Worm (Caenorhabditis elegans): ENCODE results near the gene vps-24.

vps-24 gene

ce11 chrII:5032669-5033068 lies 38.9 kb downstream of the vps-24 start (continued):
- TF ChIP-seq nhr-41 (GFP tag; IDR thresholded peaks at IDR 0.05): peak; percentile 81
- no peak for TF ChIP-seq ceh-28 (tag; optimal IDR thresholded peaks at IDR 0.05)
- peak; percentile 60 for TF ChIP-seq nhr-6 (tag; optimal IDR thresholded peaks at IDR 0.05)
- peak; percentile 69 for TF ChIP-seq F49E8.2 (tag; optimal IDR thresholded peaks at IDR 0.05; ENCODE audit: borderline replicate concordance)
- no peak for TF ChIP-seq cey-2 (tag; optimal IDR thresholded peaks at IDR 0.05; ENCODE audit: borderline replicate concordance, insufficient read depth)
- TF ChIP-seq mes-2 (tag; optimal IDR thresholded peaks at IDR 0.05; ENCODE audit: poor library complexity, severe bottlenecking): peak; percentile 74
- TF ChIP-seq hlh-11 (tag; optimal IDR thresholded peaks at IDR 0.05): peak; percentile 55
- TF ChIP-seq skn-1 (tag; optimal IDR thresholded peaks at IDR 0.05): no peak
- peak; percentile 70; the same call in 1 of the 2 replicates for TF ChIP-seq lin-1 (GFP tag; IDR thresholded peaks at IDR 0.05)
- no peak for TF ChIP-seq ztf-11 (tag; optimal IDR thresholded peaks at IDR 0.05)
- TF ChIP-seq ZK337.2 (GFP tag; IDR thresholded peaks at IDR 0.05): no peak
- 0 out of 2 replicates have a peak, but pooled peaks have one; percentile 50 for TF ChIP-seq F44E2.7 (GFP tag; IDR thresholded peaks at IDR 0.05)
- peak; percentile 69; the same call in 1 of the 2 replicates for TF ChIP-seq zip-11 (GFP tag; IDR thresholded peaks at IDR 0.05)
- peak; percentile 19 for TF ChIP-seq zfp-2 (tag; optimal IDR thresholded peaks at IDR 0.05)
- peak; percentile 82 for TF ChIP-seq sdz-12 (GFP tag; optimal IDR thresholded peaks at IDR 0.05)
- TF ChIP-seq Y105C5A.15 (GFP tag; IDR thresholded peaks at IDR 0.05): peak; percentile 86; the same call in 1 of the 2 replicates
- TF ChIP-seq lir-3 (tag; optimal IDR thresholded peaks at IDR 0.05): peak; percentile 15
- peak; percentile 70 for TF ChIP-seq nhr-25 (tag; optimal IDR thresholded peaks at IDR 0.05; ENCODE audit: borderline replicate concordance, insufficient read depth)
- peak; percentile 72 for TF ChIP-seq unc-130 (GFP tag; optimal IDR thresholded peaks at IDR 0.05)
- TF ChIP-seq mxl-3 (GFP tag; optimal IDR thresholded peaks at IDR 0.05): peak; percentile 59
- TF ChIP-seq snpc-1.2 (GFP tag; IDR thresholded peaks at IDR 0.05): peak; percentile 87
- TF ChIP-seq mxl-2 (GFP tag; conservative IDR thresholded peaks at IDR 0.05): 0 out of 2 replicates have a peak, but pooled peaks have one; percentile 31
- peak; percentile 17 to 59 for TF ChIP-seq hif-1 (tag; optimal IDR thresholded peaks at IDR 0.05)
- peak; percentile 60 for TF ChIP-seq lin-13 (GFP tag; optimal IDR thresholded peaks at IDR 0.05)
- 0 out of 2 replicates have a peak, but pooled peaks have one; percentile 41 for TF ChIP-seq ctbp-1 (GFP tag; IDR thresholded peaks at IDR 0.05)
- TF ChIP-seq saeg-2 (GFP tag; IDR thresholded peaks at IDR 0.05): 0 out of 2 replicates have a peak, but pooled peaks have one; percentile 48
- TF ChIP-seq ztf-7 (tag; optimal IDR thresholded peaks at IDR 0.05): peak; percentile 65
- peak; percentile 54 for TF ChIP-seq nhr-102 (tag; optimal IDR thresholded peaks at IDR 0.05)
- no peak for TF ChIP-seq fos-1 (tag; optimal IDR thresholded peaks at IDR 0.05)
- TF ChIP-seq nhr-10 (tag; optimal IDR thresholded peaks at IDR 0.05): no peak
- peak in 1 of 2 experiments; percentile 75 for TF ChIP-seq daf-16 (GFP tag; optimal IDR thresholded peaks at IDR 0.05)
- TF ChIP-seq daf-16 (tag; optimal IDR thresholded peaks at IDR 0.05): peak; percentile 70
- TF ChIP-seq arid-1 (GFP tag; conservative IDR thresholded peaks at IDR 0.05): peak; percentile 84
- TF ChIP-seq nhr-77 (tag; optimal IDR thresholded peaks at IDR 0.05): peak; percentile 71
- TF ChIP-seq R02D3.7 (tag; optimal IDR thresholded peaks at IDR 0.05): no peak
- TF ChIP-seq T26A8.4 (GFP tag; IDR thresholded peaks at IDR 0.05): peak; percentile 84
- TF ChIP-seq lim-7 (GFP tag; IDR thresholded peaks at IDR 0.05): peak; percentile 94
- TF ChIP-seq mep-1 (tag; optimal IDR thresholded peaks at IDR 0.05): peak; percentile 64
- no peak for TF ChIP-seq lin-15B (tag; optimal IDR thresholded peaks at IDR 0.05)
- TF ChIP-seq nhr-237 (tag; optimal IDR thresholded peaks at IDR 0.05): no peak

- TF ChIP-seq aly-2 (tag; optimal IDR thresholded peaks at IDR 0.05) (no peak), zag-1 (tag; optimal IDR thresholded peaks at IDR 0.05) (no peak), ama-1 (optimal IDR thresholded peaks at IDR 0.05) (no peak), php-3 (GFP tag; IDR thresholded peaks at IDR 0.05) (no peak), skn-1 (tag; optimal IDR thresholded peaks at IDR 0.05) (no peak), nhr-6 (tag; optimal IDR thresholded peaks at IDR 0.05) (no peak), nhr-102 (tag; optimal IDR thresholded peaks at IDR 0.05) (no peak), daf-8 (GFP tag; IDR thresholded peaks at IDR 0.05) (no peak), spr-3 (GFP tag; optimal IDR thresholded peaks at IDR 0.05) (no peak), zfp-2 (tag; optimal IDR thresholded peaks at IDR 0.05) (no peak), F49E8.2 (tag; optimal IDR thresholded peaks at IDR 0.05; ENCODE audit: borderline replicate concordance) (no peak), dmd-9 (GFP tag; IDR thresholded peaks at IDR 0.05) (no peak)
These were observed 40.1 kb downstream of the vps-24 start, which contains the start of gene F33G12.3 for ce11 chrII:5033935-5034334. F33G12.3 (minus strand) TSS chrII:5034035.
